Worm (Caenorhabditis elegans): ENCODE data around the gene C49C8.5.

Gene C49C8.5

ce11 chrIV:8626294-8626693 lies 27.2 kb downstream of the C49C8.5 start:
- TF ChIP-seq rbr-2 (tag; optimal IDR thresholded peaks at IDR 0.05) (no peak), Y5F2A.4 (GFP tag; optimal IDR thresholded peaks at IDR 0.05) (no peak), ZK337.2 (GFP tag; IDR thresholded peaks at IDR 0.05) (no peak), pha-4 (GFP tag; IDR thresholded peaks at IDR 0.05) (0 out of 2 replicates have a peak, but pooled peaks have one; percentile 8), pha-4 (tag; optimal IDR thresholded peaks at IDR 0.05) (no peak), dmd-8 (GFP tag; IDR thresholded peaks at IDR 0.05) (no peak), egl-43 (GFP tag; IDR thresholded peaks at IDR 0.05) (0 out of 2 replicates have a peak, but pooled peaks have one; percentile 24), Y105C5A.15 (GFP tag; IDR thresholded peaks at IDR 0.05) (no peak), saeg-2 (GFP tag; IDR thresholded peaks at IDR 0.05) (no peak), skn-1 (tag; optimal IDR thresholded peaks at IDR 0.05) (no peak), dve-1 (tag; optimal IDR thresholded peaks at IDR 0.05; ENCODE audit: insufficient read depth) (no peak), zfp-3 (GFP tag; conservative IDR thresholded peaks at IDR 0.05) (no peak), zip-11 (GFP tag; IDR thresholded peaks at IDR 0.05) (no peak), lin-15B (tag; optimal IDR thresholded peaks at IDR 0.05) (no peak), ctbp-1 (GFP tag; IDR thresholded peaks at IDR 0.05) (0 out of 2 replicates have a peak, but pooled peaks have one; percentile 18), aha-1 (tag) (peak; percentile 8), T26A8.4 (GFP tag; IDR thresholded peaks at IDR 0.05) (peak; percentile 70; the same call in 1 of the 2 replicates), lim-7 (GFP tag; IDR thresholded peaks at IDR 0.05) (no peak), Y48G9A.11 (GFP tag; IDR thresholded peaks at IDR 0.05) (no peak), mdt-29 (GFP tag; IDR thresholded peaks at IDR 0.05) (no peak), hif-1 (tag; optimal IDR thresholded peaks at IDR 0.05) (peak in 1 of 2 experiments; percentile 4), snpc-1.2 (GFP tag; IDR thresholded peaks at IDR 0.05) (no peak), dmd-9 (GFP tag; IDR thresholded peaks at IDR 0.05) (no peak), snpc-4 (tag; optimal IDR thresholded peaks at IDR 0.05) (no peak), nhr-41 (GFP tag; IDR thresholded peaks at IDR 0.05) (no peak), daf-12 (tag; optimal IDR thresholded peaks at IDR 0.05) (no peak), tag-97 (GFP tag; IDR thresholded peaks at IDR 0.05) (no peak), sdz-12 (GFP tag; optimal IDR thresholded peaks at IDR 0.05) (no peak), lin-39 (tag; optimal IDR thresholded peaks at IDR 0.05) (no peak), daf-8 (GFP tag; IDR thresholded peaks at IDR 0.05) (no peak)

- TF ChIP-seq tra-1 (GFP tag; IDR thresholded peaks at IDR 0.05) (no peak), dmd-8 (GFP tag; IDR thresholded peaks at IDR 0.05) (no peak), T20F7.1 (GFP tag; optimal IDR thresholded peaks at IDR 0.05) (no peak), ZK337.2 (GFP tag; IDR thresholded peaks at IDR 0.05) (no peak), nhr-102 (tag; optimal IDR thresholded peaks at IDR 0.05) (no peak), ceh-32 (tag; optimal IDR thresholded peaks at IDR 0.05; ENCODE audit: poor library complexity) (no peak), ctbp-1 (GFP tag; IDR thresholded peaks at IDR 0.05) (no peak), nhr-25 (tag; optimal IDR thresholded peaks at IDR 0.05; ENCODE audit: borderline replicate concordance, insufficient read depth) (no peak), lin-38 (GFP tag; IDR thresholded peaks at IDR 0.05) (no peak), sdz-12 (GFP tag; optimal IDR thresholded peaks at IDR 0.05) (no peak), dpl-1 (GFP tag; optimal IDR thresholded peaks at IDR 0.05) (no peak), daf-16 (GFP tag; optimal IDR thresholded peaks at IDR 0.05) (no peak), daf-16 (tag; optimal IDR thresholded peaks at IDR 0.05) (no peak), skn-1 (tag; optimal IDR thresholded peaks at IDR 0.05) (no peak), dmd-9 (GFP tag; IDR thresholded peaks at IDR 0.05) (no peak)
Observed at ce11 chrIV:8625730-8626129, 27.7 kb downstream of the C49C8.5 start.
